Fruit fly (Drosophila melanogaster): ENCODE measurements around the gene Rhau.

Rhau gene

dm6 chr2L:20785333-20785732 lies 27.5 kb upstream of the Rhau start:
- TF ChIP-seq CG4496 (GFP tag; IDR thresholded peaks at IDR 0.05) (no peak), D1 (tag; optimal IDR thresholded peaks at IDR 0.05) (no peak), CG8301 (tag; optimal IDR thresholded peaks at IDR 0.05) (no peak), Pif1B (GFP tag; optimal IDR thresholded peaks at IDR 0.05) (no peak), Snoo (tag; optimal IDR thresholded peaks at IDR 0.05) (no peak), CG10348 (GFP tag; IDR thresholded peaks at IDR 0.05) (no peak), CG32121 (GFP tag; IDR thresholded peaks at IDR 0.05) (no peak), CG15710 (tag; optimal IDR thresholded peaks at IDR 0.05) (no peak), EcR (GFP tag; optimal IDR thresholded peaks at IDR 0.05) (no peak), CG34367 (tag; optimal IDR thresholded peaks at IDR 0.05) (no peak), CG14655 (GFP tag; optimal IDR thresholded peaks at IDR 0.05) (no peak)

- no peak for TF ChIP-seq CG34367 (tag; optimal IDR thresholded peaks at IDR 0.05)
- TF ChIP-seq CG17806 (tag; optimal IDR thresholded peaks at IDR 0.05) = no peak
- no peak for TF ChIP-seq CG10348 (GFP tag; IDR thresholded peaks at IDR 0.05)
- no peak for TF ChIP-seq CG12605 (GFP tag; IDR thresholded peaks at IDR 0.05)
These were observed 26.1 kb upstream of the Rhau start for dm6 chr2L:20783908-20784307.

dm6 chr2L:20783044-20783443 lies 25.3 kb upstream of the Rhau start:
- TF ChIP-seq Pif1A (GFP tag; optimal IDR thresholded peaks at IDR 0.05) (no peak), CG14655 (GFP tag; optimal IDR thresholded peaks at IDR 0.05) (no peak), CG9948 (tag; optimal IDR thresholded peaks at IDR 0.05) (no peak), Snoo (tag; optimal IDR thresholded peaks at IDR 0.05) (no peak), rn (GFP tag; IDR thresholded peaks at IDR 0.05) (no peak), CG17806 (tag; optimal IDR thresholded peaks at IDR 0.05) (no peak), Ets98B (GFP tag; IDR thresholded peaks at IDR 0.05) (no peak), CG13204 (GFP tag; optimal IDR thresholded peaks at IDR 0.05) (no peak), CG32121 (GFP tag; IDR thresholded peaks at IDR 0.05) (no peak), EcR (GFP tag; optimal IDR thresholded peaks at IDR 0.05) (no peak), CG10348 (GFP tag; IDR thresholded peaks at IDR 0.05) (no peak), CG8301 (tag; optimal IDR thresholded peaks at IDR 0.05) (no peak), CG34367 (tag; optimal IDR thresholded peaks at IDR 0.05) (no peak), CG15710 (tag; optimal IDR thresholded peaks at IDR 0.05) (no peak), CG8159 (tag; optimal IDR thresholded peaks at IDR 0.05) (no peak), CG12605 (GFP tag; IDR thresholded peaks at IDR 0.05) (no peak), Pif1B (GFP tag; optimal IDR thresholded peaks at IDR 0.05) (no peak)

dm6 chr2L:20780768-20781167 lies 23.0 kb upstream of the Rhau start:
- no peak for TF ChIP-seq EcR (GFP tag; optimal IDR thresholded peaks at IDR 0.05)
- no peak for TF ChIP-seq CG8301 (tag; optimal IDR thresholded peaks at IDR 0.05)
- TF ChIP-seq rn (GFP tag; IDR thresholded peaks at IDR 0.05) = no peak
- TF ChIP-seq CG8159 (tag; optimal IDR thresholded peaks at IDR 0.05) = no peak
- TF ChIP-seq CG34367 (tag; optimal IDR thresholded peaks at IDR 0.05) = no peak
- TF ChIP-seq CG10348 (GFP tag; IDR thresholded peaks at IDR 0.05) = no peak
- TF ChIP-seq CG9948 (tag; optimal IDR thresholded peaks at IDR 0.05) = no peak
- no peak for TF ChIP-seq CG12605 (GFP tag; IDR thresholded peaks at IDR 0.05)
- TF ChIP-seq CG17806 (tag; optimal IDR thresholded peaks at IDR 0.05) = no peak
- no peak for TF ChIP-seq Snoo (tag; optimal IDR thresholded peaks at IDR 0.05)
- no peak for TF ChIP-seq CG13204 (GFP tag; optimal IDR thresholded peaks at IDR 0.05)
- no peak for TF ChIP-seq Ets98B (GFP tag; IDR thresholded peaks at IDR 0.05)
- TF ChIP-seq CG15710 (tag; optimal IDR thresholded peaks at IDR 0.05) = no peak
- TF ChIP-seq Pif1B (GFP tag; optimal IDR thresholded peaks at IDR 0.05) = no peak
- no peak for TF ChIP-seq D1 (tag; optimal IDR thresholded peaks at IDR 0.05)
- TF ChIP-seq fd96Ca (GFP tag; IDR thresholded peaks at IDR 0.05) = no peak
- TF ChIP-seq gl (tag; optimal IDR thresholded peaks at IDR 0.05) = no peak

dm6 chr2L:20778380-20778779 lies 20.6 kb upstream of the Rhau start:
- no peak for TF ChIP-seq CG15710 (tag; optimal IDR thresholded peaks at IDR 0.05)
- no peak for TF ChIP-seq CG34367 (tag; optimal IDR thresholded peaks at IDR 0.05)
- no peak for TF ChIP-seq EcR (GFP tag; optimal IDR thresholded peaks at IDR 0.05)
- TF ChIP-seq CG32121 (GFP tag; IDR thresholded peaks at IDR 0.05) = no peak
- no peak for TF ChIP-seq CG12605 (GFP tag; IDR thresholded peaks at IDR 0.05)
- no peak for TF ChIP-seq Pif1B (GFP tag; optimal IDR thresholded peaks at IDR 0.05)
- TF ChIP-seq CG14655 (GFP tag; optimal IDR thresholded peaks at IDR 0.05) = no peak
- TF ChIP-seq rn (GFP tag; IDR thresholded peaks at IDR 0.05) = no peak
- no peak for TF ChIP-seq gl (tag; optimal IDR thresholded peaks at IDR 0.05)
- TF ChIP-seq CG9948 (tag; optimal IDR thresholded peaks at IDR 0.05) = no peak
- no peak for TF ChIP-seq CG10348 (GFP tag; IDR thresholded peaks at IDR 0.05)
- TF ChIP-seq Ets98B (GFP tag; IDR thresholded peaks at IDR 0.05) = no peak
- TF ChIP-seq fd96Ca (GFP tag; IDR thresholded peaks at IDR 0.05) = no peak

dm6 chr2L:20776940-20777502 lies 19.2 kb upstream of the Rhau start:
- TF ChIP-seq Snoo (tag; optimal IDR thresholded peaks at IDR 0.05) (no peak), CG14655 (GFP tag; optimal IDR thresholded peaks at IDR 0.05) (no peak), Pif1A (GFP tag; optimal IDR thresholded peaks at IDR 0.05) (no peak), D1 (tag; optimal IDR thresholded peaks at IDR 0.05) (no peak), CG32121 (GFP tag; IDR thresholded peaks at IDR 0.05) (no peak), gl (tag; optimal IDR thresholded peaks at IDR 0.05) (no peak), CG10348 (GFP tag; IDR thresholded peaks at IDR 0.05) (no peak), CG8159 (tag; optimal IDR thresholded peaks at IDR 0.05) (no peak), CG4496 (GFP tag; IDR thresholded peaks at IDR 0.05) (no peak), fd96Ca (GFP tag; IDR thresholded peaks at IDR 0.05) (no peak), CG15710 (tag; optimal IDR thresholded peaks at IDR 0.05) (no peak), CG13204 (GFP tag; optimal IDR thresholded peaks at IDR 0.05) (no peak), CG8301 (tag; optimal IDR thresholded peaks at IDR 0.05) (no peak)
